Worm (Caenorhabditis elegans): ENCODE data around the gene C34C6.9.

C34C6.9 gene

ce11 chrII:8721955-8722524 lies 36.3 kb downstream of the C34C6.9 start, which contains the start of gene trcs-2:
Gene trcs-2, plus strand, starts transcription at chrII:8722474.
- no peak for TF ChIP-seq mdl-1 (tag; optimal IDR thresholded peaks at IDR 0.05)
- no peak for TF ChIP-seq nhr-77 (tag; optimal IDR thresholded peaks at IDR 0.05)
- no peak for TF ChIP-seq zag-1 (tag; optimal IDR thresholded peaks at IDR 0.05)
- TF ChIP-seq fkh-10 (GFP tag; optimal IDR thresholded peaks at IDR 0.05) = no peak
- TF ChIP-seq nhr-76 (tag; optimal IDR thresholded peaks at IDR 0.05) = no peak
- no peak for TF ChIP-seq pqm-1 (tag; optimal IDR thresholded peaks at IDR 0.05)
- no peak for TF ChIP-seq hmg-11 (tag; optimal IDR thresholded peaks at IDR 0.05)
- TF ChIP-seq eor-1 (tag; optimal IDR thresholded peaks at IDR 0.05) = no peak
- TF ChIP-seq nfya-1 (tag; optimal IDR thresholded peaks at IDR 0.05; ENCODE audit: insufficient read depth) = no peak
- no peak for TF ChIP-seq fkh-2 (tag; optimal IDR thresholded peaks at IDR 0.05)
- no peak for TF ChIP-seq nhr-43 (tag; optimal IDR thresholded peaks at IDR 0.05; ENCODE audit: poor library complexity, severe bottlenecking)
- no peak for TF ChIP-seq ztf-11 (tag; optimal IDR thresholded peaks at IDR 0.05)
- no peak for TF ChIP-seq elt-3 (tag; optimal IDR thresholded peaks at IDR 0.05)
- no peak for TF ChIP-seq daf-12 (tag; optimal IDR thresholded peaks at IDR 0.05)
- no peak for TF ChIP-seq ceh-28 (tag; optimal IDR thresholded peaks at IDR 0.05)
- TF ChIP-seq egl-27 (tag; optimal IDR thresholded peaks at IDR 0.05) = no peak

- TF ChIP-seq fos-1 (tag; optimal IDR thresholded peaks at IDR 0.05) = no peak
- TF ChIP-seq ceh-9 (tag; optimal IDR thresholded peaks at IDR 0.05) = no peak
- TF ChIP-seq mdl-1 (tag; optimal IDR thresholded peaks at IDR 0.05) = no peak
- no peak for TF ChIP-seq nhr-25 (tag; optimal IDR thresholded peaks at IDR 0.05)
- TF ChIP-seq egl-27 (tag; optimal IDR thresholded peaks at IDR 0.05) = no peak
- TF ChIP-seq ceh-82 (tag; optimal IDR thresholded peaks at IDR 0.05) = no peak
- TF ChIP-seq pqm-1 (tag; optimal IDR thresholded peaks at IDR 0.05) = no peak
- no peak for TF ChIP-seq elt-2 (tag; optimal IDR thresholded peaks at IDR 0.05)
These were observed 41.0 kb downstream of the C34C6.9 start, which contains the start of gene T01B7.9 for ce11 chrII:8726700-8727099. Gene T01B7.9, minus strand, starts transcription at chrII:8726800.

- peak; percentile 6 for TF ChIP-seq egl-5 (tag; optimal IDR thresholded peaks at IDR 0.05)
- TF ChIP-seq lin-39 (tag; optimal IDR thresholded peaks at IDR 0.05) = no peak
- TF ChIP-seq elt-3 (tag; optimal IDR thresholded peaks at IDR 0.05) = peak in 1 of 3 experiments; percentile 75
- TF ChIP-seq nhr-25 (tag; optimal IDR thresholded peaks at IDR 0.05) = peak; percentile 5
- TF ChIP-seq nhr-67 (tag; optimal IDR thresholded peaks at IDR 0.05) = no peak
These were observed 44.6 kb downstream of the C34C6.9 start for ce11 chrII:8730281-8730680.

- TF ChIP-seq pha-4 (tag; optimal IDR thresholded peaks at IDR 0.05) = no peak
- TF ChIP-seq nhr-43 (tag; optimal IDR thresholded peaks at IDR 0.05; ENCODE audit: poor library complexity, severe bottlenecking) = peak; percentile 62
- TF ChIP-seq nhr-23 (tag; optimal IDR thresholded peaks at IDR 0.05) = peak; percentile 37
- no peak for TF ChIP-seq ZK546.5 (tag; optimal IDR thresholded peaks at IDR 0.05)
These were observed 45.4 kb downstream of the C34C6.9 start for ce11 chrII:8730960-8731693.

- peak; percentile 53 for TF ChIP-seq nhr-43 (tag; optimal IDR thresholded peaks at IDR 0.05; ENCODE audit: poor library complexity, severe bottlenecking)
- TF ChIP-seq lsy-12 (tag; optimal IDR thresholded peaks at IDR 0.05) = no peak
- TF ChIP-seq elt-1 (tag; optimal IDR thresholded peaks at IDR 0.05) = peak; percentile 37
These were observed 46.1 kb downstream of the C34C6.9 start for ce11 chrII:8731736-8732229.

All from whole organism, L3 larva.